Fruit fly (Drosophila melanogaster): Measurements from ENCODE around the gene RpL37A.
A peak's percentile ranks its signal among the peaks of the same experiment; 100 is the strongest.

Gene RpL37A

DNA sequence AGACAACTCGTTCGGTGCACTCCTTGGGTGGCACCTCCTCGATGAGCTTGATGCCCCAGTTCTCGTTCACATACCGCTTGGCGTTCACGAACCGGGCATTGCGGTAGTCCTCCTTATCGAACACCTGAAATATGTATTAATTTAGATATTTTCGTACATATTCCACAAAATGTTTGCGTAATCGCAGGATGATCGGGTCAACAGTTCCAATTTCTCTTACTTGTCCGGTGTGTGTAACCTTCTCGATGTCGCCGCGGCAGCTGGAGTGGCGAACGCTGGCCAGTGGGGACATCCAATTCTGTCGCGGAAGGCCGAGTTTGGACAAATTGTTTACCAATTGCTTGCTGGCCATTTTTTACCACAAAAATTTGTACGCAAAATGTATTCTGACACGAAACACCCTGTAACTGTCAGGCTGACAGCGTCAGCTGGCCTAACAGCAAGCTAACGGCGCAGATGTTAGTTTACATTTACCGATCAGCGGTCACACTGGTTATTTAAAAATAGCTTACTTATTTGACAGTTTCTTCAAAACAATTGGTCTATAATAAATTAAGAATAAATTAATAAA, 29.1 kb downstream of the RpL37A start, which contains the start of gene ND-13A:
ND-13A (minus strand) TSS at position 499 of the 571 bp plus-strand sequence.
- TF ChIP-seq noc (tag; optimal IDR thresholded peaks at IDR 0.05) = no peak

DNA sequence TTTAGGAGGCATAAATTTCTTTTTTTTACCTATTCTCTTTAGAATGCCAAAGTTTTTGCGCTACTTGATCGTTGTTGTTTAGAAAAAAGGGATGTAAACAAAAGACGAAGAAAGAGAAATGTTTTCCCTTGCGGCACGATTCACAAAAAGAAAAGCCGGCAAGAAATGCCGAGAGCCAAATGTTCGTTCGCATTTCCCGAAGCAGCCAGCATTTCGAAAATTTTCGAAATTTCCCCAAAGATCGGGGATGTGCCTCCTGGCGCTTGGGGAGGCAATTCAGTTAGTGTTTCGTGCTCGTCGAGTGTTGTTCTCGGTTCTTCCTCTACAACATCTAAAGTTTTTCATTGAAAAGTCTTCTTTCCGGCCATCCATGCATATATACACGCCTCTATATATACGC, 29.8 kb downstream of the RpL37A start, which contains the start of gene Msp300:
Msp300 (plus strand) TSS at position 301 of the 400 bp plus-strand sequence.
- no peak for TF ChIP-seq noc (tag; optimal IDR thresholded peaks at IDR 0.05)

DNA sequence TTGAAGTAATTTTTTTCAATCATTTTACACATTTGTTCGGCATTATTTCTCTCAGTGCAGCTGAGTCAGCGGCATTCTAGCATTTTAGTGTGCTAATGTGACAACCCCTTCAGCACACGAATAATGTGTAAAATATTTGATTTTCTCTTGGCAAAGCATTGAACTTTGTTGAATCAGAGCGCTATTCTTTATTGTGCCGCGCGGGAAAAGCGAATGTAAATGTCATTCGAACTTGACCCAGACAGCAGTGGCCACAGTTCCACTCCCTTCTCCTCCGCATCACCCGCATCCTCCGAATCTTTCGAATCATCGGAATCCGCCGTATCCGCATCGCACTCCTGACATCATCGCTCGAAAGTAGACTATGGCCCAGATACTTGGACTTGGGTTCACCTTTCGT, 33.0 kb downstream of the RpL37A start:
- no peak for TF ChIP-seq noc (tag; optimal IDR thresholded peaks at IDR 0.05)

DNA sequence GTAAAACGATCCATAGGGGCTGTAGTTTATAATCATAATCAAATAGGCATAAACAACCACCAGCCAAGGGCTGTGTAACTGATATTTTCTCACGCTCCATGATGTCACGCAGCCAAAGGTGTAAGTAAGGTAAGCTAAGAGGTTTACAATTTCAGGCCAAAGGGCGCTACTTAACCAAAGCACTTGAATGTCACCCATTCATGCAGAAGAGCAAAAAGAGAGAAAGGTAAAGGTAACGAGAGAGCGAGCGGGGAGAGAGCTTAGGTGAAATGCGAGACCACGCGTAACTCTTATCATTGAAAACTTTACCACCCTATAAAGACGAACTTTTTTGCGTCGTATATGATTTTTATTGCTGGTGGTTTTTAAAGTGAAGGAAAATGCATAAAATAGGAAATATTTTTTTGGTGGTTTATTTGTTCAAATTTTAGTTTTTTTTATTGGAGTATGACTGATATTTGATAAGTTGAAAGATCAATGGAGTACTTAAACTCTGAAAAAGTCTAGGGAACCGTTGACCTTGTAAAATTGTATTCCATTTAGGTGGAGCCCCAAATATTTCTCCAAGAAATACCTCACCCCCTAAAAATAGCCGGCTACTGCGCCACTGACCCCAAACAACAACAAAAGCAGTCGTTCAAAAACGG, 37.0 kb downstream of the RpL37A start:
- TF ChIP-seq noc (tag; optimal IDR thresholded peaks at IDR 0.05) = peak; percentile 100

DNA sequence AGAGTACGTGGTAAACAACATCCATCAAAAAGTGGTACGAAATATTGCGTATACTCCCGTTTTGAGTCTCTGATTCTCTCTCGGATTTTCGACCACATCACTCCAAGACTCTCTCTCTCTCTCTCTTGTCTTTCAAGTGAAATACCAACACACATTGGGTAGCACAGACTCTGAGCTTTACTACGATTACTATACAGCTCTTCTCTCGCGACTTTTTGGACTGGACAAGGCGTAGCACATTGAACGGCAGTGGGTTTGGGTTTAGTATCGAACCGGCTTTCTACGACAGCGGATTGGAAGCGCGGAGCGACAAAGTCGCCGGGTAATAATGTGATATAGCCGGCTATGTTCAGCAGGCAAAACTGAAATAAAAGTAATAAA, 37.5 kb downstream of the RpL37A start:
- peak; percentile 86 for TF ChIP-seq noc (tag; optimal IDR thresholded peaks at IDR 0.05)

DNA sequence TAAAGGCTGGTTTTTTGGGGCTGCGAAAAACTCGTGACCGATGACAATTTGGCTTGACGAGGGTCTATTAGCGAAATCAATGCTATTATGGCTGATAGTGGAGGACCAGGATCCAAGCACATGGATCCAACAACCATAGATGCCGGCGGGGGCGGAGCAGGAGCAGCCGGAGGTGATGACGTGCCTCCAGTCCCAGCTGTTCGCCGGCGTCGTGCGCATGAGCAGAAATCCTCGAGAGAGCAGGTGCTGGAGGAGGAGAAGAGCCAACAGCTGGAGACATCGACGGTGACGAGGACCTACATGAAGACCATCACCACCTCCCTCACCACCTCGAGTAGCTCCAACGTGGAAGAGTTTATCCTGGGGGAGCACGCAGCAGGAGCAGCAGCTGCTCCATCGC, 38.3 kb downstream of the RpL37A start:
- no peak for TF ChIP-seq noc (tag; optimal IDR thresholded peaks at IDR 0.05)

DNA sequence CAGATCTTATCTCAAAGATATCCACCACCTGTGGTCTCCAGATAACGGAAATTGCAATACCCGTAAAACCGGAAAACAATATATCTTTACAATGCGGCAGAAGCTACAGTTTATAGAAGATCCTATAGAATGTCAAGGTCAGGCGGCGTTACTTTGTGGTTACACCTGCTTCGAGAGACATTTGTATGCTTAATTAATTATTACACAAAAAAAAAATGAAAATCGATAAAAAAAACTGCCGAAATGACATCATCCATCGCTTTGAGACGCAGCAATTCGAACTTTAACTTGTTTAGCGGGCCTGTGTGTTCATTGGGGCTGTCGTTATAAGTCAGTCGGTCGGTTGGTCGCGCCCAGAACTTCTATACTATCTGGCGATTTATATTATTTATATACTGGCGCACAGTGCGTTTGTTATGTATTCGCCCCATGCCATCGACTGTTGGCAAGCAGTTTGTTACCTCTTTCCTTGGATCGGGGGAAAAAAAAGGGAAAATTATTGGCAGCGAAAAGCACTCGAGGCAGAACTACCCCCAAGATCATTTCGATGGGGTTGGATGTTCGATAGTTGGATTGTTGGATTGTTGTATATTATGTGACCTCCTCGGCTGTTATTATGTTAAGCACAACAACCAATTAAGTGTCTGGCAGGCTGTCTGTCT, 40.6 kb downstream of the RpL37A start:
- TF ChIP-seq noc (tag; optimal IDR thresholded peaks at IDR 0.05) = no peak

DNA sequence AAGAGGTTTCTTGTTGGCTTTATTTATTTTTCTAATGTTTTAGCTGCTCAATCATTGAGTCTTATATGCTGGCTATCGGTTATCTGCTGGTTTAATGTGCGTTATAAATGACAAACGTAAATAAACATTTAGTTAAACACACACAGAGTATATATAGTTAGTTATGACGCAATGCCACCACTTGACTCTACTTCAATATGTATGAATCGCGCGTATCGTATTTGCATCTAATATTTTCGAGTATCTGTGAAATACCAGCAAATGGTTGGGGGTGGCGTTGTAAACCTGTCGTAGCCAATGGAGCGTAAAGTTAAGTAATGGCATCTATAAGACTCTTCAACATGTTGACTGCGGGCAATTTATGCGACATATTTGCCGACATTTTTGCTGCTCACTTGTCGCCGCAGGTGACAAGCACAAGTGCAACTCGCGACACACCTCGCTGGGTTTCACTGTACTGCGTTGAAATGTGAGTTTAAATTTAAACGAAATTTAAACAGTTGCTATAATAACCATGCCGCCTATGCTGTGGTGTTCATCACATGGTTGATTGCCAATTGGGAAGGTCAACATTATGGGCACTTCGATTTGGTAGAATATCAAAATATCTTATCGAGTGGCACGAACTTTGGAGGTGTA, 42.8 kb downstream of the RpL37A start:
- TF ChIP-seq noc (tag; optimal IDR thresholded peaks at IDR 0.05) = no peak

DNA sequence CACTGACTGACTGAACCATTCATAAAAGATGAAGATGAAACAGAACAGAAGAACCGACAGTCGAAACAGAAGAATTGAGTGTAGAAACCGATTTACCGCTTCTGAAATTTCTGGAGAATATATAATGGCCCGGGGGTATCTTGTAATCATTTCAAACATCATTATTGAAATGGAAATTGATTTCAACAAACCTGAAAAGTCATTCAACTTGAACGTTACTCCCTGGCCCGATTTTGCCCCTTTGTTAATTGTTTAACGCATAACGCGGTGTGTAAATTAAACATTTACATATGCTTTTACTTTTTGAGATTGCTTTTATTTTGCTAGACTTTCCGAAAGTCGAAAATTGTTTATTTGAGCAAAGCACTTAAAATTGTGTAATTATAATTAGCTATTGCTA, 44.1 kb downstream of the RpL37A start:
- no peak for TF ChIP-seq noc (tag; optimal IDR thresholded peaks at IDR 0.05)

DNA sequence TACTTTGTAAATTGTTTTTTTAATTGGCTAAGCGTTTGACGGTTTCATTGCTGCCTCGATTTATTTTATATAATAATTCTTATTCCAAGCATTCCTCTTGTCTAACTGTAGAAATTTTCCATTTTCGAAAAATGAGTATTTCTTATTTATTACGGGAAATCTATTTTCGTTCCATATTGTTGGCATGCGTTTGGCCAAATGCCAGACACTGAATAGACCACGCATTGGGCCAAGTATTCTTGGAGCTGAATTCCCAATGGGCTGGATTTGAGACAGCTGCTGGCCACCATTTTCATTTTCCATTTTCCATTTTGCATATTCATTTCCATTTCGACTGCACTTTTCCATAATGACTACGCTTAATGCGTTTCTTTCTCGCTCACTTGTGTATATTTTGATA, 45.7 kb downstream of the RpL37A start:
- no peak for TF ChIP-seq noc (tag; optimal IDR thresholded peaks at IDR 0.05)

DNA sequence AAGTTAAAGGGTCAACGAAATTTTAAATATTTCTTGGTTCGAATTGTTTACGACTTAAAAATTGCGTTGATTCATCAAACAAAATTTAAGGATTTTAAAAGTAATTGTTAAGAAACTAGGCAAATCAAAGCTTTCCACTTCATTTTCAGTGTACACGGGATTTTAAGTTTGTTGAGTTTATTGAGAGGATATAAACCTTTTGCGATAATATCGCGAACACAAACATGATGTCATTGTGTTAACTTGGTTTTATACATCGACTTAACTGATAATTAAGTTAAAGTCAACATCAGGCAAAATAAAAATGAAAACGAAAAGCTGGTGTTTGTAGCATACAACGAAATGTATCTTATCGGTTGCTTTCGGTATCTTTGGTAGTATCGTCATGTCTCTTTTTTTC, 46.3 kb downstream of the RpL37A start:
- no peak for TF ChIP-seq noc (tag; optimal IDR thresholded peaks at IDR 0.05)

DNA sequence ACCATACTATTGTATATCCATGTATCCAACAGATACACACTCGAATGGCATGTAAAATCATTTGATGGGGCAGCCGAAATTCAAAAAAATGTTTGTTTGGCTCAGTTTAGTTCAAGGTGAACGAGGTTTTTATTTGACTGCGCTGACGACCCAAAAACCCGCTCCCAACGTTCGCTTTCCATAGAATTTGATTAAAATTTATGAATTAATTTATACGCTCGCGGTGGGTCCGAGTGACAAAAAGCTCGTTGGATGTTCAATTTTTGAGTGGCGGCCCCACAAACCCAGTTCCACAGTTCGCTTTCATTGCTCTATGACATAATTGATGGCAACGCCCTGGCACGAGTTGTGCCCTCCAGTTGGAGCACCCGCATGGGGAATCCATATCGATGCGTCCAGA, 48.9 kb downstream of the RpL37A start:
- TF ChIP-seq noc (tag; optimal IDR thresholded peaks at IDR 0.05) = no peak

Measured in whole organism, larva.